Fruit fly (Drosophila melanogaster): ENCODE measurements around the gene Inx6.

DNA sequence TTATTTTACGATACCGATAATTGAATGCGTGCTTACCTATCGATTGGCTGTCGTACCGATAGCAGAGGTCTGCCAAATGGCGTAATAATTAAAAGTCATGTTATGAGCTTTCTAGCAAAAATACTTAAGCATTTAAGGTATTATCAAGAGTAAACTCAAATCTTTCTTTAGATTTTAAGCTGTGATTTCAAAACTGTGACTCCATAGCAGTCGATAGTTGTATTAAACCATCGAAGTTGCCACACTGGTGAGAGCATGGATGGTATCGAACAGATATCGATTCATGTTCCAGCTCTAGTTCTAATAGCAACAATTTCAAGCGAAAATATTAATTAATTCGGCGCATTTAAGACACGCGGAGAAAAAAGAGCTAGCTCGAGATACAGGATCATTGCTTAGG, 18.5 kb downstream of the Inx6 start, which contains the start of the genes CG17068 and Rab10:
- no peak for TF ChIP-seq CTCF (optimal IDR thresholded peaks at IDR 0.05)
- no peak for TF ChIP-seq CG8478 (optimal IDR thresholded peaks at IDR 0.05)
